Fruit fly (Drosophila melanogaster) whole organism, prepupa: ENCODE measurements around the gene CG11698.

Experiments used
- CG11902 ChIP-seq: fragments of 200-800 bp; sonication (Bioruptor generic); optimal IDR thresholded peaks from 3 replicates; lab custom pipeline; 2016; ENCODE audit warnings: missing biosample characterization, missing genetic modification characterization
- CG15336 ChIP-seq: fragments of 200-800 bp; sonication (Bioruptor generic); IDR thresholded peaks from 2 replicates; pipeline ENCODE4 v1.3.6; 2022; ENCODE audit warnings: missing biosample characterization, missing genetic modification characterization
- CG3032 ChIP-seq: fragments of 200-800 bp; optimal IDR thresholded peaks from 2 replicates; lab custom pipeline; 2019; ENCODE audit warnings: missing biosample characterization, mild to moderate bottlenecking, missing genetic modification characterization, moderate library complexity
- CG4318 ChIP-seq: fragments of 200-800 bp; sonication (Bioruptor generic); optimal IDR thresholded peaks from 3 replicates; lab custom pipeline; 2017; ENCODE audit warnings: missing biosample characterization, mild to moderate bottlenecking, missing genetic modification characterization
- CG7368 ChIP-seq: fragments of 200-800 bp; sonication (Bioruptor generic); optimal IDR thresholded peaks from 3 replicates; lab custom pipeline; 2016; ENCODE audit warnings: missing biosample characterization, missing genetic modification characterization
- CG9139 ChIP-seq: fragments of 200-800 bp; sonication (Bioruptor generic); optimal IDR thresholded peaks from 3 replicates; lab custom pipeline; 2017; ENCODE audit warnings: missing biosample characterization, mild to moderate bottlenecking, missing genetic modification characterization
- Eip93F ChIP-seq: fragments of 200-800 bp; sonication (Bioruptor generic); optimal IDR thresholded peaks from 2 replicates; lab custom pipeline; 2016; ENCODE audit warnings: missing biosample characterization, mild to moderate bottlenecking, missing genetic modification characterization
- Gug ChIP-seq: fragments of 200-800 bp; sonication (Bioruptor generic); IDR thresholded peaks from 2 replicates; pipeline ENCODE4 v1.3.6; 2022; ENCODE audit warnings: missing biosample characterization, missing genetic modification characterization
- Hr38 ChIP-seq: sonication (Bioruptor generic); optimal IDR thresholded peaks from 2 replicates; lab custom pipeline; 2016; ENCODE audit warnings: missing biosample characterization, missing genetic modification characterization
- Sox102F ChIP-seq: fragments of 200-800 bp; sonication (Bioruptor generic); optimal IDR thresholded peaks from 2 replicates; lab custom pipeline; 2016; ENCODE audit warnings: missing biosample characterization, mild to moderate bottlenecking, missing genetic modification characterization
- acj6 ChIP-seq: fragments of 200-800 bp; sonication (Bioruptor generic); optimal IDR thresholded peaks from 3 replicates; lab custom pipeline; 2016; ENCODE audit warnings: missing biosample characterization, missing genetic modification characterization
- esn ChIP-seq: fragments of 200-800 bp; sonication (Bioruptor generic); optimal IDR thresholded peaks from 2 replicates; lab custom pipeline; 2016; ENCODE audit warnings: missing biosample characterization, mild to moderate bottlenecking, missing genetic modification characterization, moderate library complexity
- fd85E ChIP-seq: fragments of 200-800 bp; sonication (Bioruptor generic); optimal IDR thresholded peaks from 3 replicates; lab custom pipeline; 2016; ENCODE audit warnings: missing biosample characterization, missing genetic modification characterization
- salr ChIP-seq, 2 experiments: fragments of 200-800 bp; sonication (Bioruptor generic); optimal IDR thresholded peaks; 3 replicates each; lab custom pipeline; 2016 to 2018; ENCODE audit warnings: missing biosample characterization in 2 of 2, missing genetic modification characterization in 2 of 2, mild to moderate bottlenecking in 1 of 2

DNA sequence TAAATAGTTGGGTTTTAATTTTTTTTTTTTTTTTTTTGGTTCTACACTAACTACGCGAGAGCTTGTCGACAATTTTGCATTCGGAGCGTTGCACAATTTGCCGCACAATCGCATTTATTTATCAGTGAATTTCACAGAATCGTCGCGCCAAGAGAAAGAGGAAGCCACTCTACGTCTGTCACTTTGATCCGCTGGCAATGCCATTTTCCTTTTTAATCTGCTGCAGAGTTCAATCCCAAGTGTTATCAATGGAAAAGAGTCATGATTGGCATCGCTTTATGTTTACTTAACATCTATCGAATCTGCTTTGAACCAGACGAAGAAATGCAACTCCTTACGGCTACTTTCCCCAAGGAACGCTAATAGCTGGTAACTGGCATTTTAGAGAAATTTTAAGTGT lies 17.6 kb downstream of the CG11698 start:
- no peak for TF ChIP-seq Sox102F (GFP tag; lab: Kevin White, UChicago)
- no peak for TF ChIP-seq fd85E
- no peak for TF ChIP-seq esn (GFP tag; lab: Kevin White, UChicago)
- TF ChIP-seq salr (GFP tag; optimal IDR thresholded peaks at IDR 0.05; lab: Kevin White, UChicago), result no peak
- no peak for TF ChIP-seq acj6 (GFP tag; lab: Kevin White, UChicago)
- TF ChIP-seq CG15336 (GFP tag; lab: Robert Waterston, UW), result no peak
- no peak for TF ChIP-seq CG3032 (tag; lab: Kevin White, UChicago)
- no peak for TF ChIP-seq Gug
- no peak for TF ChIP-seq CG4318 (GFP tag; lab: Kevin White, UChicago)
- TF ChIP-seq CG7368, result no peak
- TF ChIP-seq CG11902 (GFP tag; lab: Kevin White, UChicago), result no peak
- TF ChIP-seq Hr38 (GFP tag; lab: Kevin White, UChicago), result no peak
- no peak for TF ChIP-seq Eip93F
- TF ChIP-seq CG9139 (GFP tag; lab: Kevin White, UChicago), result no peak
